Fruit fly (Drosophila melanogaster) whole organism, pupa: Measurements from ENCODE around the gene asf1.
A peak's percentile ranks its signal among the peaks of the same experiment; 100 is the strongest.

Experiments
- CG13204 ChIP-seq: fragments of 200-800 bp; sonication (Bioruptor generic); optimal IDR thresholded peaks from 2 replicates; lab custom pipeline; 2018; ENCODE audit warnings: missing biosample characterization, mild to moderate bottlenecking, missing genetic modification characterization, moderate library complexity
- CG17806 ChIP-seq: fragments of 200-800 bp; sonication (Bioruptor generic); optimal IDR thresholded peaks from 2 replicates; lab custom pipeline; 2018; ENCODE audit warnings: missing biosample characterization, mild to moderate bottlenecking, missing genetic modification characterization, moderate library complexity
- CG32121 ChIP-seq: fragments of 200-800 bp; sonication (Bioruptor generic); IDR thresholded peaks from 2 replicates; pipeline ENCODE4 v1.3.6; 2022; ENCODE audit warnings: missing biosample characterization, missing genetic modification characterization
- CG34367 ChIP-seq: fragments of 200-800 bp; sonication (Bioruptor generic); optimal IDR thresholded peaks from 2 replicates; lab custom pipeline; 2018; ENCODE audit warnings: missing biosample characterization, mild to moderate bottlenecking, missing genetic modification characterization
- CG8159 ChIP-seq: fragments of 200-800 bp; sonication (Bioruptor generic); optimal IDR thresholded peaks from 3 replicates; lab custom pipeline; 2018; ENCODE audit warnings: missing biosample characterization, mild to moderate bottlenecking, missing genetic modification characterization, moderate library complexity
- CG9948 ChIP-seq: fragments of 200-800 bp; sonication (Bioruptor generic); optimal IDR thresholded peaks from 2 replicates; lab custom pipeline; 2018; ENCODE audit warnings: missing biosample characterization, mild to moderate bottlenecking, missing genetic modification characterization, moderate library complexity
- EcR ChIP-seq: fragments of 200-800 bp; sonication (Bioruptor generic); optimal IDR thresholded peaks from 3 replicates; lab custom pipeline; 2019; ENCODE audit warnings: missing biosample characterization, missing genetic modification characterization, mild to moderate bottlenecking, moderate library complexity, missing genetic modification reagents
- Ets98B ChIP-seq: fragments of 200-800 bp; sonication (Bioruptor generic); IDR thresholded peaks from 2 replicates; pipeline ENCODE4 v1.3.6; 2022; ENCODE audit warnings: missing biosample characterization, missing genetic modification characterization
- Pif1B ChIP-seq: fragments of 200-800 bp; sonication (Bioruptor generic); optimal IDR thresholded peaks from 3 replicates; lab custom pipeline; 2016; ENCODE audit warnings: missing biosample characterization, missing genetic modification characterization
- fd96Ca ChIP-seq: fragments of 200-800 bp; sonication (Bioruptor generic); IDR thresholded peaks from 3 replicates; pipeline ENCODE4 v1.3.6; 2022; ENCODE audit warnings: missing biosample characterization, missing genetic modification characterization
- gl ChIP-seq: fragments of 200-800 bp; sonication (Bioruptor generic); optimal IDR thresholded peaks from 2 replicates; lab custom pipeline; 2018; ENCODE audit warnings: missing biosample characterization, mild to moderate bottlenecking, missing genetic modification characterization

DNA sequence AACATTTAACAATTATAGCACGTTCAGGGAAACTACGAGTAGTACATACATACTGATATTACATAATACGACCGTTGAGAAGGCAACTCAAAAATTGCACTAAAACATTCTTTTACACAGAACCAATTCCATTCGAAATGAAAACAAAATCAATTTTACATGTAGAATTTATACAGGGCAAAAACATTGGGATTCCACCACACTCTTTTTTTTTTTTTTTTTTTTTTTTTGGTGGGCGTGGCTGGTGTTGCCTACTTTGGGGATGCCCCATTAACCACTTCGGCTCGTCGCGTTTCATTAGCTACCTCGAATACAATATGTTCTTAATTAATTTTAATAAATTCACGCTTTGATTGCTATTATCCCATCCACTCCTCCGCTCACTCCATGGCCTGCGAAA lies 31.9 kb downstream of the asf1 start:
- peak; percentile 57 for TF ChIP-seq CG34367 (tag; lab: Kevin White, UChicago)
- TF ChIP-seq CG13204, result peak; percentile 62
- TF ChIP-seq CG8159 (tag; lab: Kevin White, UChicago), result peak; percentile 51
- TF ChIP-seq Pif1B, result no peak
- TF ChIP-seq CG17806, result peak; percentile 54
- TF ChIP-seq Ets98B (GFP tag; lab: Robert Waterston, UW), result peak; percentile 82
- no peak for TF ChIP-seq EcR (GFP tag; lab: Kevin White, UChicago)
- peak; percentile 60 for TF ChIP-seq gl (tag; lab: Kevin White, UChicago)
- peak; percentile 24 for TF ChIP-seq CG9948
- TF ChIP-seq CG32121 (GFP tag; lab: Robert Waterston, UW), result peak; percentile 81
- peak; percentile 74; the same call in 2 of the 3 replicates for TF ChIP-seq fd96Ca (GFP tag; lab: Robert Waterston, UW)
